Worm (Caenorhabditis elegans) whole organism, young adult: ENCODE measurements around the gene T16H12.2.

ENCODE experiments used
- B0261.1 ChIP-seq: sonication (generic microtip); optimal IDR thresholded peaks from 2 replicates; lab custom pipeline; 2016; ENCODE audit warnings: mild to moderate bottlenecking, missing genetic modification characterization, moderate library complexity, missing compliant biosample characterization
- B0336.3 ChIP-seq: fragments of 200-800 bp; sonication (Bioruptor generic); IDR thresholded peaks from 2 replicates; pipeline ENCODE4 v1.3.6; 2022; ENCODE audit warnings: missing genetic modification characterization, missing compliant biosample characterization
- C17E4.6 ChIP-seq: fragments of 200-800 bp; sonication (Bioruptor generic); IDR thresholded peaks from 2 replicates; pipeline ENCODE4 v1.3.6; 2022; ENCODE audit warnings: missing genetic modification reagents, missing genetic modification characterization, missing compliant biosample characterization
- F10E7.11 ChIP-seq: sonication (generic microtip); optimal IDR thresholded peaks from 2 replicates; lab custom pipeline; 2017; ENCODE audit warnings: mild to moderate bottlenecking, missing genetic modification characterization, moderate library complexity, missing compliant biosample characterization
- F23B12.7 ChIP-seq: sonication (generic microtip); optimal IDR thresholded peaks from 2 replicates; lab custom pipeline; 2017; ENCODE audit warnings: missing genetic modification characterization, mild to moderate bottlenecking, missing compliant biosample characterization, antibody characterized with exemption, moderate library complexity; ENCODE audit not compliant: insufficient read depth
- F33H1.4 ChIP-seq: fragments of 200-800 bp; sonication (Bioruptor generic); IDR thresholded peaks from 2 replicates; pipeline ENCODE4 v1.3.6; 2022; ENCODE audit warnings: missing genetic modification reagents, missing genetic modification characterization, missing compliant biosample characterization
- F39B2.1 ChIP-seq: fragments of 200-800 bp; sonication (Bioruptor generic); IDR thresholded peaks from 2 replicates; pipeline ENCODE4 v1.3.6; 2022; ENCODE audit warnings: missing genetic modification reagents, missing genetic modification characterization, missing compliant biosample characterization
- Y53G8AR.9 ChIP-seq: fragments of 200-800 bp; sonication (Bioruptor generic); conservative IDR thresholded peaks from 2 replicates; pipeline ENCODE4 v1.3.6; 2022; ENCODE audit warnings: missing genetic modification reagents, missing genetic modification characterization, missing compliant biosample characterization
- Y67H2A.10 ChIP-seq: fragments of 200-800 bp; sonication (Bioruptor generic); conservative IDR thresholded peaks from 2 replicates; pipeline ENCODE4 v1.3.6; 2022; ENCODE audit warnings: missing genetic modification reagents, missing genetic modification characterization, missing compliant biosample characterization
- ZK185.1 ChIP-seq: sonication (generic microtip); optimal IDR thresholded peaks from 2 replicates; lab custom pipeline; 2016; ENCODE audit warnings: mild to moderate bottlenecking, missing genetic modification characterization, missing compliant biosample characterization; ENCODE audit not compliant: poor library complexity, severe bottlenecking
- aptf-2 ChIP-seq: fragments of 200-800 bp; sonication (Bioruptor generic); conservative IDR thresholded peaks from 2 replicates; pipeline ENCODE4 v1.3.6; 2022; ENCODE audit warnings: missing genetic modification reagents, missing genetic modification characterization, missing compliant biosample characterization
- atf-7 ChIP-seq: sonication (generic microtip); optimal IDR thresholded peaks from 2 replicates; lab custom pipeline; 2017; ENCODE audit warnings: mild to moderate bottlenecking, missing genetic modification characterization, missing compliant biosample characterization
- athp-1 ChIP-seq: sonication (generic microtip); optimal IDR thresholded peaks from 2 replicates; lab custom pipeline; 2017; ENCODE audit warnings: mild to moderate bottlenecking, missing genetic modification characterization, missing compliant biosample characterization
- attf-3 ChIP-seq: fragments of 200-800 bp; sonication (Bioruptor generic); conservative IDR thresholded peaks from 2 replicates; pipeline ENCODE4 v1.3.6; 2022; ENCODE audit warnings: missing genetic modification reagents, missing genetic modification characterization, missing compliant biosample characterization
- bed-1 ChIP-seq: fragments of 200-800 bp; sonication (Bioruptor generic); IDR thresholded peaks from 2 replicates; pipeline ENCODE4 v1.3.6; 2022; ENCODE audit warnings: missing genetic modification reagents, missing genetic modification characterization, missing compliant biosample characterization
- bed-2 ChIP-seq: fragments of 200-800 bp; sonication (Bioruptor generic); IDR thresholded peaks from 2 replicates; pipeline ENCODE4 v1.3.6; 2022; ENCODE audit warnings: missing genetic modification reagents, missing genetic modification characterization, missing compliant biosample characterization
- ccch-3 ChIP-seq: fragments of 200-800 bp; sonication (Bioruptor generic); optimal IDR thresholded peaks from 2 replicates; lab custom pipeline; 2018; ENCODE audit warnings: mild to moderate bottlenecking, missing genetic modification characterization, missing compliant biosample characterization
- cebp-1 ChIP-seq, 2 experiments: fragments of 200-800 bp in 1 of 2; sonication (Bioruptor generic) in 1 of 2; sonication (generic microtip) in 1 of 2; IDR thresholded peaks in 1 of 2; optimal IDR thresholded peaks in 1 of 2; 2 replicates each; pipeline versions ENCODE4 v1.3.6 to Lab custom; 2017 to 2022; ENCODE audit warnings: missing compliant biosample characterization in 2 of 2, missing genetic modification characterization in 2 of 2, mild to moderate bottlenecking in 1 of 2, missing genetic modification reagents in 1 of 2, moderate library complexity in 1 of 2
- ceh-91 ChIP-seq: fragments of 200-800 bp; sonication (Bioruptor generic); IDR thresholded peaks from 2 replicates; pipeline ENCODE4 v1.3.6; 2022; ENCODE audit warnings: missing genetic modification reagents, missing genetic modification characterization, missing compliant biosample characterization
- chd-7 ChIP-seq: sonication (generic microtip); optimal IDR thresholded peaks from 2 replicates; lab custom pipeline; 2016; ENCODE audit warnings: mild to moderate bottlenecking, missing genetic modification characterization, moderate library complexity, missing compliant biosample characterization
- die-1 ChIP-seq: sonication (generic microtip); optimal IDR thresholded peaks from 2 replicates; lab custom pipeline; 2016; ENCODE audit warnings: missing genotype, mild to moderate bottlenecking, missing genetic modification characterization, missing compliant biosample characterization
- dpl-1 ChIP-seq: fragments of 150-350 bp; optimal IDR thresholded peaks from 2 replicates; lab custom pipeline; 2014; ENCODE audit warnings: missing biosample characterization, missing genetic modification reagents, missing genetic modification characterization
- egl-18 ChIP-seq: fragments of 200-800 bp; sonication (Bioruptor generic); IDR thresholded peaks from 2 replicates; pipeline ENCODE4 v1.3.6; 2022; ENCODE audit warnings: missing genetic modification reagents, missing genetic modification characterization, missing compliant biosample characterization
- egl-44 ChIP-seq: fragments of 200-800 bp; sonication (Bioruptor generic); IDR thresholded peaks from 2 replicates; pipeline ENCODE4 v1.3.6; 2022; ENCODE audit warnings: missing genetic modification reagents, missing genetic modification characterization, missing compliant biosample characterization
- egrh-3 ChIP-seq: fragments of 200-800 bp; sonication (Bioruptor generic); IDR thresholded peaks from 2 replicates; pipeline ENCODE4 v1.3.6; 2022; ENCODE audit warnings: missing genetic modification reagents, missing genetic modification characterization, missing compliant biosample characterization
- ets-4 ChIP-seq: fragments of 200-800 bp; sonication (Bioruptor generic); optimal IDR thresholded peaks from 2 replicates; lab custom pipeline; 2018; ENCODE audit warnings: mild to moderate bottlenecking, missing genetic modification characterization, missing compliant biosample characterization
- hlh-26 ChIP-seq: fragments of 200-800 bp; sonication (Bioruptor generic); conservative IDR thresholded peaks from 2 replicates; pipeline ENCODE4 v1.3.6; 2022; ENCODE audit warnings: missing genetic modification reagents, missing genetic modification characterization, missing compliant biosample characterization
- hmg-1.2 ChIP-seq: fragments of 200-800 bp; sonication (Bioruptor generic); IDR thresholded peaks from 2 replicates; pipeline ENCODE4 v1.3.6; 2022; ENCODE audit warnings: missing genetic modification reagents, missing genetic modification characterization, missing compliant biosample characterization
- hsf-1 ChIP-seq: fragments of 200-800 bp; sonication (Bioruptor generic); IDR thresholded peaks from 2 replicates; pipeline ENCODE4 v1.3.6; 2022; ENCODE audit warnings: missing genetic modification reagents, missing genetic modification characterization, missing compliant biosample characterization
- lin-26 ChIP-seq: fragments of 200-800 bp; sonication (Bioruptor generic); IDR thresholded peaks from 2 replicates; pipeline ENCODE4 v1.3.6; 2022; ENCODE audit warnings: missing genetic modification reagents, missing genetic modification characterization, missing compliant biosample characterization
- lin-54 ChIP-seq: fragments of 200-800 bp; sonication (Bioruptor generic); optimal IDR thresholded peaks from 2 replicates; lab custom pipeline; 2018; ENCODE audit warnings: mild to moderate bottlenecking, missing genetic modification characterization, missing compliant biosample characterization
- madf-6 ChIP-seq: fragments of 200-800 bp; sonication (Bioruptor generic); IDR thresholded peaks from 2 replicates; pipeline ENCODE4 v1.3.6; 2022; ENCODE audit warnings: missing genetic modification reagents, missing genetic modification characterization, missing compliant biosample characterization
- mcd-1 ChIP-seq: fragments of 200-800 bp; sonication (Bioruptor generic); IDR thresholded peaks from 2 replicates; pipeline ENCODE4 v1.3.6; 2022; ENCODE audit warnings: missing genetic modification reagents, missing genetic modification characterization, missing compliant biosample characterization
- nfyb-1 ChIP-seq: fragments of 200-800 bp; sonication (Bioruptor generic); IDR thresholded peaks from 2 replicates; pipeline ENCODE4 v1.3.6; 2022; ENCODE audit warnings: missing genetic modification reagents, missing genetic modification characterization, missing compliant biosample characterization
- nhr-120 ChIP-seq: fragments of 200-800 bp; sonication (Bioruptor generic); IDR thresholded peaks from 2 replicates; pipeline ENCODE4 v1.3.6; 2022; ENCODE audit warnings: missing genetic modification characterization, missing compliant biosample characterization
- nhr-179 ChIP-seq: sonication (generic microtip); optimal IDR thresholded peaks from 2 replicates; lab custom pipeline; 2016; ENCODE audit warnings: mild to moderate bottlenecking, missing genetic modification characterization, missing compliant biosample characterization
- nhr-80 ChIP-seq: sonication (generic microtip); optimal IDR thresholded peaks from 2 replicates; lab custom pipeline; 2016; ENCODE audit warnings: missing genetic modification characterization, missing compliant biosample characterization
- rpc-1 ChIP-seq, 2 experiments: fragments of 150-350 bp in 1 of 2; sonication (generic microtip) in 1 of 2; optimal IDR thresholded peaks; 2 replicates each; lab custom pipeline; 2014 to 2018; ENCODE audit warnings: missing biosample characterization in 1 of 2, missing genetic modification characterization in 1 of 2, missing genetic modification reagents in 1 of 2, missing genotype in 1 of 2
- sea-2 ChIP-seq: fragments of 200-800 bp; sonication (Bioruptor generic); IDR thresholded peaks from 2 replicates; pipeline ENCODE4 v1.3.6; 2022; ENCODE audit warnings: missing genetic modification characterization, missing compliant biosample characterization
- snpc-3.4 ChIP-seq: sonication (generic microtip); optimal IDR thresholded peaks from 2 replicates; lab custom pipeline; 2017; ENCODE audit warnings: missing genetic modification characterization, mild to moderate bottlenecking, missing compliant biosample characterization, antibody characterized with exemption, moderate library complexity, missing genotype, missing genetic modification reagents
- snpc-4 ChIP-seq, 5 experiments: fragments of 150-350 bp in 1 of 5; sonication (generic microtip) in 4 of 5; optimal IDR thresholded peaks; 2 replicates each; lab custom pipeline; 2014 to 2018; ENCODE audit warnings: missing genetic modification characterization in 5 of 5, missing biosample characterization in 3 of 5, antibody characterized with exemption in 2 of 5, mild to moderate bottlenecking in 2 of 5, missing compliant biosample characterization in 2 of 5, missing genotype in 2 of 5, moderate library complexity in 2 of 5, missing genetic modification reagents in 1 of 5
- tbx-9 ChIP-seq: sonication (generic microtip); optimal IDR thresholded peaks from 2 replicates; lab custom pipeline; 2016; ENCODE audit warnings: borderline replicate concordance, missing genetic modification characterization, inconsistent platforms, missing compliant biosample characterization
- unc-62 ChIP-seq: fragments of 150-350 bp; optimal IDR thresholded peaks from 2 replicates; lab custom pipeline; 2014; ENCODE audit warnings: missing biosample characterization, missing genetic modification reagents, missing genetic modification characterization
- ztf-22 ChIP-seq: fragments of 200-800 bp; sonication (Bioruptor generic); optimal IDR thresholded peaks from 2 replicates; lab custom pipeline; 2018; ENCODE audit warnings: mild to moderate bottlenecking, missing genetic modification characterization, moderate library complexity, missing compliant biosample characterization
- ztf-3 ChIP-seq: fragments of 200-800 bp; sonication (Bioruptor generic); optimal IDR thresholded peaks from 2 replicates; lab custom pipeline; 2018; ENCODE audit warnings: mild to moderate bottlenecking, missing genetic modification characterization, missing compliant biosample characterization

T16H12.2 gene

DNA sequence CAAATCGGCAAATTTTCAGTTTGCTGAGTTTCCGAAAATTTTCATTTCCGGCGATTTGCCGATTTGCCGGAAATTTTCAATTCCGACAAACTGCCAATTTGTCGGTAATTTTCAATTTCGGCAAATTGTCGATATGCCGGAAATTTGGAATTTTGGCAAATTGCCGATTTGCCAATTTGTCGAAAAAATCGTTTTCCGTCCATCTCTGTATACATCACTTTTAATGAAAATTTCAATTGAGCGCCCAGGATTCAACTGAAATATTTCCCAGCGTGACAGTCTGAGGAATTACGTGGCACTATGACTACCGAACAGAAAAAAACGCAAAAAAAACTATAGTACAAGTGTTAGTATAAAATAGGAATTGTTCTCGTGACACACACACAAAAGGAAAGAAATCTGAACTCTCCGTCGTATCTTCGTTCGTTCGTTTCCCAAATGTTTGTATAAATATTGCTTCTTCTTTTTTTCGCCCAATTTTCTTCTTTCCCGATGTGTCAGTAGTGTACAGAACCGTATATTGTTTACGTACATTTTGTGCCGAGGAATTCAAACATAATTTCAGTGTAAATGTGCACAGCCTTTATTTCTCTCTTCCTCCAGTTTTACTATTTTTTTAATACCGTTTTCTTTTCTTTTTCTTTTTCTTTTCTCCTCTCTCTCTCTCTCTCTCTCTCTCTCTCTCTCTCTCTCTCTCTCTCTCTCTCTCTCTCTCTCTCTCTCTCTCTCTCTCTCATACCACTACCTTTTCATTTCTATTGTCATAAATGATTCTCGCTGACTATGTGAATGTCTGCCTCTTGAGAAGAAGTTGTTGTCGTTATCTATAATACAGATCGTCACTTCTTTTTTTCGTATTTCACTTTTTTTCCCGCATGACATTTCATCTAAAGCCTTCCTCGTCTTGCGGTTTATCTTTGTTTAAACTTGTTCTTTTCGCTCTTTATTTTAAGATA lies 46.7 kb downstream of the T16H12.2 start (continued):
- TF ChIP-seq dpl-1 (GFP tag; lab: Kevin White, UChicago) (no peak), snpc-3.4 (tag; lab: Kevin White, UChicago) (no peak), nhr-120 (GFP tag; lab: Robert Waterston, UW) (no peak), snpc-4 (GFP tag; optimal IDR thresholded peaks at IDR 0.05; lab: Kevin White, UChicago) (no peak), snpc-4 (tag; optimal IDR thresholded peaks at IDR 0.05; lab: Kevin White, UChicago) (no peak), F39B2.1 (no peak), lin-26 (no peak), ZK185.1 (no peak), die-1 (no peak), rpc-1 (optimal IDR thresholded peaks at IDR 0.05; lab: Kevin White, UChicago) (no peak), rpc-1 (tag; optimal IDR thresholded peaks at IDR 0.05; lab: Kevin White, UChicago) (no peak), B0336.3 (peak; percentile 25; the same call in 1 of the 2 replicates), egl-18 (GFP tag; lab: Robert Waterston, UW) (no peak), hlh-26 (GFP tag; lab: Robert Waterston, UW) (no peak), sea-2 (GFP tag; lab: Robert Waterston, UW) (no peak), nhr-179 (no peak), F10E7.11 (tag; lab: Kevin White, UChicago) (no peak), ceh-91 (GFP tag; lab: Robert Waterston, UW) (no peak), ets-4 (GFP tag; lab: Kevin White, UChicago) (no peak), F33H1.4 (GFP tag; lab: Robert Waterston, UW) (no peak), egrh-3 (GFP tag; lab: Robert Waterston, UW) (peak; percentile 36; the same call in 1 of the 2 replicates), hmg-1.2 (peak; percentile 47; the same call in 1 of the 2 replicates), ccch-3 (GFP tag; lab: Kevin White, UChicago) (no peak), cebp-1 (GFP tag; IDR thresholded peaks at IDR 0.05; lab: Robert Waterston, UW) (no peak), cebp-1 (tag; optimal IDR thresholded peaks at IDR 0.05; lab: Kevin White, UChicago) (peak; percentile 41), hsf-1 (GFP tag; lab: Robert Waterston, UW) (no peak), Y67H2A.10 (no peak), lin-54 (GFP tag; lab: Kevin White, UChicago) (no peak), nfyb-1 (GFP tag; lab: Robert Waterston, UW) (no peak), bed-1 (GFP tag; lab: Robert Waterston, UW) (no peak), athp-1 (tag; lab: Kevin White, UChicago) (no peak), bed-2 (GFP tag; lab: Robert Waterston, UW) (no peak), unc-62 (no peak), egl-44 (0 out of 2 replicates have a peak, but pooled peaks have one; percentile 27), Y53G8AR.9 (0 out of 2 replicates have a peak, but pooled peaks have one; percentile 18), madf-6 (no peak), F23B12.7 (no peak), ztf-3 (GFP tag; lab: Kevin White, UChicago) (no peak), C17E4.6 (GFP tag; lab: Robert Waterston, UW) (no peak), attf-3 (no peak), ztf-22 (no peak), B0261.1 (tag; lab: Kevin White, UChicago) (no peak), tbx-9 (no peak), mcd-1 (GFP tag; lab: Robert Waterston, UW) (no peak), aptf-2 (GFP tag; lab: Robert Waterston, UW) (no peak), chd-7 (tag; lab: Kevin White, UChicago) (no peak), nhr-80 (tag; lab: Kevin White, UChicago) (peak; percentile 6), atf-7 (no peak)
